Worm (Caenorhabditis elegans): ENCODE measurements around the gene C49C3.8.
A peak's percentile ranks its signal among the peaks of the same experiment; 100 is the strongest.

The C49C3.8 gene

DNA sequence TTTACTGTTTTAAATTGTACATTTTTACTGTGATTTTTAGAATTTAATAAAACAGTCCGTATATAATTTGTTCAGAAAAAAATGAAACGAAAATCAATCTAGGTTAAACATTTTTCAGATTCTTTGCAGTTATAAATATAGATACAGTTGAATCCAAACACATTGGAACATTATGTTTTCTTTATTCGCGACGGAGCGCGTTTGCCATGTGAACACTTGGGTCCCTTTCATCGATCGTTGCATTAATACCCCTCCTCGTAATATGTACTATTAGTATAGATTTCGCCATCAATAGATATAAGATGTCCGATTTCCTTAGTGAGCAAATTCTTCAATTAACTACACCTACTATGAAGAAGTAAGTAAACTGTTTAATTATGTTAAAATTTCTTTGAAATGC, at the start of gene C49C3.8:
Gene C49C3.8, plus strand, starts transcription at position 173 of the 400 bp plus-strand sequence.
- TF ChIP-seq hlh-13 (GFP tag; optimal IDR thresholded peaks at IDR 0.05), result no peak
- TF ChIP-seq ceh-48 (tag; optimal IDR thresholded peaks at IDR 0.05), result peak; percentile 45

- peak; percentile 17 for TF ChIP-seq unc-42 (tag; optimal IDR thresholded peaks at IDR 0.05)
- no peak for TF ChIP-seq elt-2 (tag; optimal IDR thresholded peaks at IDR 0.05)
Observed at ce11 chrIV:17285263-17285662, 49.7 kb upstream of the C49C3.8 start.

- TF ChIP-seq dve-1 (tag; optimal IDR thresholded peaks at IDR 0.05) (no peak), K09A11.1 (tag; optimal IDR thresholded peaks at IDR 0.05; ENCODE audit: insufficient read depth) (no peak), pat-9 (tag; optimal IDR thresholded peaks at IDR 0.05) (no peak), ceh-30 (tag; optimal IDR thresholded peaks at IDR 0.05) (no peak), unc-42 (tag; optimal IDR thresholded peaks at IDR 0.05) (no peak), fkh-10 (GFP tag; optimal IDR thresholded peaks at IDR 0.05) (no peak), nfya-1 (tag; optimal IDR thresholded peaks at IDR 0.05) (no peak), ztf-16 (tag; optimal IDR thresholded peaks at IDR 0.05) (no peak), elt-2 (tag; optimal IDR thresholded peaks at IDR 0.05) (no peak), unc-3 (GFP tag; conservative IDR thresholded peaks at IDR 0.05) (no peak), unc-3 (tag; optimal IDR thresholded peaks at IDR 0.05) (no peak)
Observed at ce11 chrIV:17287908-17288675, 46.9 kb upstream of the C49C3.8 start, which contains the start of gene zipt-7.1. Gene zipt-7.1, minus strand, starts transcription at chrIV:17288139.

ce11 chrIV:17291629-17292199, 43.3 kb upstream of the C49C3.8 start, which contains the start of the genes T28F3.11 and slc-17.4:
Gene T28F3.11, minus strand, starts transcription at chrIV:17291679.
Gene slc-17.4, minus strand, starts transcription at chrIV:17291733.
- TF ChIP-seq unc-42 (tag; optimal IDR thresholded peaks at IDR 0.05) (peak; percentile 72), eyg-1 (tag; optimal IDR thresholded peaks at IDR 0.05) (no peak)

ce11 chrIV:17292350-17292749, 42.7 kb upstream of the C49C3.8 start:
- TF ChIP-seq npax-4 (tag; optimal IDR thresholded peaks at IDR 0.05), result no peak
- no peak for TF ChIP-seq ceh-34 (tag; optimal IDR thresholded peaks at IDR 0.05)
- TF ChIP-seq fkh-10 (GFP tag; optimal IDR thresholded peaks at IDR 0.05), result no peak

DNA sequence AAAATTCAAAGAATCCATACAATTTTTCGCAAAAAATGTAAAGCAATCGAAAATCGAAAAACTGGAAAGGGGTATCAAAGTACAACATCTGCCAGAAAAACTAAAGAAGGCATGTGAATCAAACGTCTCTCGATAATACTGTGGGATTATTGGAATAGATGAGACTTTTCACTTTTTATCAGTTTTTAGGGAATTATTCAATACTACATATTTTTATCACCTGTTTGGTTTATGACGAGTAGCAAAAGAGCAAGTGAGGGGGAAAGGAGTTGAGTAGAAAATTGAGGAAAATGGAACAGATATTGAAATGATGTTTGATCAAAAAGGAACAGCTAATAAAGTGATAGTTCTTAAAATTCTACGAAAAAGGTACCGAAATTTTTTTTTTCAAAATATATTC, 41.9 kb upstream of the C49C3.8 start:
- TF ChIP-seq dve-1 (tag; optimal IDR thresholded peaks at IDR 0.05) (no peak), ceh-19 (GFP tag; optimal IDR thresholded peaks at IDR 0.05) (no peak), fkh-6 (tag; optimal IDR thresholded peaks at IDR 0.05) (no peak), ceh-34 (tag; optimal IDR thresholded peaks at IDR 0.05) (no peak), ceh-6 (GFP tag; optimal IDR thresholded peaks at IDR 0.05) (no peak), ama-1 (optimal IDR thresholded peaks at IDR 0.05) (no peak), ceh-30 (tag; optimal IDR thresholded peaks at IDR 0.05) (no peak), mec-3 (tag; optimal IDR thresholded peaks at IDR 0.05; ENCODE audit: borderline replicate concordance) (no peak), lim-6 (tag; optimal IDR thresholded peaks at IDR 0.05) (no peak), pros-1 (tag; optimal IDR thresholded peaks at IDR 0.05) (no peak)

DNA sequence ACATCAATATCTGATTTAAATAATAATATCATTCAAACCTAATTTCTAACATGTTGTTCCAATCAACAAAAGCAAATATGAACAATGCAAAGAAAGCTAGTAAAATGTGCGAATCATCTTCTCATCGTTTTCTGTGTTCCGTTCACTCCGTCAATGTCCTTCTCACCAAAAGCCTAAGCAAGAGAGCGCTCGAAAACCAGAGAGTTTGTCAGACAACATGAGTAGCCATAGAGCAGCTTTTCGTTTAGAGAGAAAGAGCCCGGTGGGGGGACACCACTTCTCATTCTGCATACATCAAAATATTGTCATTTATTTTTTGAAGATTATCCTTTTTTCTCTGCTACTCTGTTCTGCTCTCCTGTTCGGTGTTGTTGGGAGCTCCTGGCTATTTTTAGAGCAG, 41.3 kb upstream of the C49C3.8 start:
- no peak for TF ChIP-seq ceh-24 (tag; optimal IDR thresholded peaks at IDR 0.05)
- TF ChIP-seq unc-55 (GFP tag; optimal IDR thresholded peaks at IDR 0.05), result peak; percentile 18

ce11 chrIV:17294489-17294888, 40.5 kb upstream of the C49C3.8 start, which contains the start of gene T28F3.5:
Gene T28F3.5, plus strand, starts transcription at chrIV:17294789.
- TF ChIP-seq ttx-3 (tag; optimal IDR thresholded peaks at IDR 0.05), result no peak
- TF ChIP-seq ceh-45 (GFP tag; IDR thresholded peaks at IDR 0.05), result no peak
- no peak for TF ChIP-seq unc-55 (GFP tag; optimal IDR thresholded peaks at IDR 0.05)
- TF ChIP-seq sox-4 (tag; optimal IDR thresholded peaks at IDR 0.05), result no peak
- TF ChIP-seq fkh-6 (tag; optimal IDR thresholded peaks at IDR 0.05), result no peak
- TF ChIP-seq eyg-1 (tag; optimal IDR thresholded peaks at IDR 0.05), result no peak
- TF ChIP-seq ama-1 (optimal IDR thresholded peaks at IDR 0.05), result no peak
- no peak for TF ChIP-seq rnt-1 (tag; optimal IDR thresholded peaks at IDR 0.05)
- no peak for TF ChIP-seq zip-5 (tag; optimal IDR thresholded peaks at IDR 0.05)
- no peak for TF ChIP-seq Y22D7AL.16 (tag; optimal IDR thresholded peaks at IDR 0.05)
- no peak for TF ChIP-seq nfya-1 (tag; optimal IDR thresholded peaks at IDR 0.05)
- TF ChIP-seq pqm-1 (tag; optimal IDR thresholded peaks at IDR 0.05), result no peak
- TF ChIP-seq lim-6 (tag; optimal IDR thresholded peaks at IDR 0.05), result no peak
- no peak for TF ChIP-seq dmd-4 (tag; optimal IDR thresholded peaks at IDR 0.05; ENCODE audit: borderline replicate concordance)
- TF ChIP-seq ceh-6 (GFP tag; optimal IDR thresholded peaks at IDR 0.05), result no peak
- TF ChIP-seq ref-2 (tag; optimal IDR thresholded peaks at IDR 0.05), result no peak
- no peak for TF ChIP-seq unc-3 (GFP tag; conservative IDR thresholded peaks at IDR 0.05)
- no peak for TF ChIP-seq unc-3 (tag; optimal IDR thresholded peaks at IDR 0.05)

Data from whole organism, late embryonic.